Worm (Caenorhabditis elegans): ENCODE data around the gene dhhc-5.

The dhhc-5 gene

ce11 chrIII:6863901-6864300, 15.0 kb upstream of the dhhc-5 start, which contains the start of gene sma-3:
TSS of gene sma-3 (minus strand) at chrIII:6863968.
- peak; percentile 64 for TF ChIP-seq lin-14 (GFP tag; optimal IDR thresholded peaks at IDR 0.05)
- TF ChIP-seq zip-4 (GFP tag; optimal IDR thresholded peaks at IDR 0.05) = no peak
- TF ChIP-seq dsc-1 (tag; optimal IDR thresholded peaks at IDR 0.05) = no peak
- peak in 1 of 2 experiments; percentile 16 for TF ChIP-seq lsy-2 (tag; optimal IDR thresholded peaks at IDR 0.05)
- no peak for TF ChIP-seq mdl-1 (tag; optimal IDR thresholded peaks at IDR 0.05)
- peak in 3 of 6 experiments; percentile 18 to 81 (median 19) for TF ChIP-seq elt-3 (tag; optimal IDR thresholded peaks at IDR 0.05)
- peak; percentile 10 for TF ChIP-seq elt-2 (tag; optimal IDR thresholded peaks at IDR 0.05)
- no peak for TF ChIP-seq efl-1 (optimal IDR thresholded peaks at IDR 0.05)
- TF ChIP-seq efl-1 (GFP tag; optimal IDR thresholded peaks at IDR 0.05 in 1 of 2) = peak in 1 of 2 experiments; percentile 74
- TF ChIP-seq nhr-85 (tag) = no peak
- peak; percentile 96 for TF ChIP-seq blmp-1 (tag; optimal IDR thresholded peaks at IDR 0.05)
- no peak for TF ChIP-seq fkh-8 (tag; optimal IDR thresholded peaks at IDR 0.05)
- no peak for TF ChIP-seq snpc-4 (tag; optimal IDR thresholded peaks at IDR 0.05)
- no peak for TF ChIP-seq pqm-1 (tag; optimal IDR thresholded peaks at IDR 0.05)
- TF ChIP-seq mep-1 (tag; optimal IDR thresholded peaks at IDR 0.05) = peak; percentile 7
- TF ChIP-seq lin-35 (GFP tag; optimal IDR thresholded peaks at IDR 0.05) = peak in 1 of 2 experiments; percentile 22
- TF ChIP-seq unc-130 (tag; optimal IDR thresholded peaks at IDR 0.05) = no peak
- no peak for TF ChIP-seq ceh-8 (GFP tag; optimal IDR thresholded peaks at IDR 0.05)
- TF ChIP-seq nhr-76 (tag; optimal IDR thresholded peaks at IDR 0.05) = no peak
- peak; percentile 3 for TF ChIP-seq snu-23 (GFP tag; optimal IDR thresholded peaks at IDR 0.05)

ce11 chrIII:6859482-6859881, 10.6 kb upstream of the dhhc-5 start, which contains the start of gene clec-158:
TSS of gene clec-158 (minus strand) at chrIII:6859582.
- TF ChIP-seq lin-39 (tag; optimal IDR thresholded peaks at IDR 0.05) (no peak), ceh-88 (GFP tag; IDR thresholded peaks at IDR 0.05) (no peak), sptf-1 (tag; optimal IDR thresholded peaks at IDR 0.05) (no peak), ceh-63 (GFP tag; optimal IDR thresholded peaks at IDR 0.05) (no peak), zip-4 (GFP tag; optimal IDR thresholded peaks at IDR 0.05) (no peak), fkh-10 (GFP tag; optimal IDR thresholded peaks at IDR 0.05) (no peak)

ce11 chrIII:6857390-6857848, 8.6 kb upstream of the dhhc-5 start:
- TF ChIP-seq lir-3 (tag; optimal IDR thresholded peaks at IDR 0.05; ENCODE audit: poor library complexity) = peak; percentile 11
- TF ChIP-seq vab-15 (tag; optimal IDR thresholded peaks at IDR 0.05) = no peak
- no peak for TF ChIP-seq sox-4 (tag; optimal IDR thresholded peaks at IDR 0.05)
- no peak for TF ChIP-seq egl-27 (tag; optimal IDR thresholded peaks at IDR 0.05)
- no peak for TF ChIP-seq aha-1 (tag; optimal IDR thresholded peaks at IDR 0.05)
- TF ChIP-seq elt-2 (tag; optimal IDR thresholded peaks at IDR 0.05) = peak; percentile 67
- no peak for TF ChIP-seq egl-13 (tag; optimal IDR thresholded peaks at IDR 0.05)
- TF ChIP-seq ama-1 (optimal IDR thresholded peaks at IDR 0.05) = no peak
- TF ChIP-seq snu-23 (GFP tag; optimal IDR thresholded peaks at IDR 0.05) = peak; percentile 78
- TF ChIP-seq nhr-85 (tag) = peak; percentile 80
- peak; percentile 42 for TF ChIP-seq C16A3.4 (tag; optimal IDR thresholded peaks at IDR 0.05)
- TF ChIP-seq Y116A8C.19 (tag; optimal IDR thresholded peaks at IDR 0.05; ENCODE audit: borderline replicate concordance) = no peak
- TF ChIP-seq rnt-1 (tag; optimal IDR thresholded peaks at IDR 0.05) = peak; percentile 39
- no peak for TF ChIP-seq zag-1 (tag; optimal IDR thresholded peaks at IDR 0.05)
- TF ChIP-seq nhr-20 (tag; optimal IDR thresholded peaks at IDR 0.05) = peak; percentile 69
- no peak for TF ChIP-seq swsn-7 (tag; optimal IDR thresholded peaks at IDR 0.05)
- no peak for TF ChIP-seq unc-62 (GFP tag; optimal IDR thresholded peaks at IDR 0.05)
- no peak for TF ChIP-seq nhr-84 (tag; optimal IDR thresholded peaks at IDR 0.05)
- peak; percentile 22 to 49 for TF ChIP-seq efl-1 (optimal IDR thresholded peaks at IDR 0.05)
- TF ChIP-seq efl-1 (GFP tag; optimal IDR thresholded peaks at IDR 0.05 in 1 of 2) = peak in 1 of 2 experiments; percentile 22
- peak; percentile 37 for TF ChIP-seq unc-130 (tag; optimal IDR thresholded peaks at IDR 0.05)
- TF ChIP-seq mab-9 (GFP tag; IDR thresholded peaks at IDR 0.05) = no peak
- TF ChIP-seq ztf-4 (tag; optimal IDR thresholded peaks at IDR 0.05) = no peak
- TF ChIP-seq hpl-2 (GFP tag; optimal IDR thresholded peaks at IDR 0.05) = no peak
- no peak for TF ChIP-seq fkh-8 (tag; optimal IDR thresholded peaks at IDR 0.05)
- no peak for TF ChIP-seq skn-1 (tag; optimal IDR thresholded peaks at IDR 0.05)
- no peak for TF ChIP-seq efl-3 (GFP tag; optimal IDR thresholded peaks at IDR 0.05)
- peak; percentile 42 for TF ChIP-seq nhr-19 (GFP tag; conservative IDR thresholded peaks at IDR 0.05)
- no peak for TF ChIP-seq nhr-76 (tag; optimal IDR thresholded peaks at IDR 0.05)
- no peak for TF ChIP-seq hlh-17 (GFP tag; optimal IDR thresholded peaks at IDR 0.05; ENCODE audit: borderline replicate concordance)
- no peak for TF ChIP-seq C34B4.2 (tag; optimal IDR thresholded peaks at IDR 0.05)
- TF ChIP-seq snpc-4 (tag; optimal IDR thresholded peaks at IDR 0.05) = no peak
- TF ChIP-seq alr-1 (tag; optimal IDR thresholded peaks at IDR 0.05; ENCODE audit: borderline replicate concordance) = no peak
- TF ChIP-seq lin-35 (GFP tag; optimal IDR thresholded peaks at IDR 0.05) = peak; percentile 33 to 70
